Worm (Caenorhabditis elegans) whole organism, late embryonic: ENCODE measurements around the gene ZC155.4.

Experiments
- ceh-48 ChIP-seq: sonication (generic microtip); optimal IDR thresholded peaks from 2 replicates; lab custom pipeline; 2016; ENCODE audit warnings: missing genetic modification characterization, inconsistent platforms, missing compliant biosample characterization
- ceh-6 ChIP-seq: fragments of 200-800 bp; sonication (Bioruptor generic); optimal IDR thresholded peaks from 2 replicates; lab custom pipeline; 2018; ENCODE audit warnings: mild to moderate bottlenecking, missing genetic modification characterization, missing compliant biosample characterization
- elt-4 ChIP-seq: sonication (generic microtip); optimal IDR thresholded peaks from 2 replicates; lab custom pipeline; 2016; ENCODE audit warnings: missing genetic modification characterization, missing compliant biosample characterization
- nhr-232 ChIP-seq: sonication (generic microtip); optimal IDR thresholded peaks from 2 replicates; lab custom pipeline; 2016; ENCODE audit warnings: missing genetic modification characterization, missing compliant biosample characterization

DNA sequence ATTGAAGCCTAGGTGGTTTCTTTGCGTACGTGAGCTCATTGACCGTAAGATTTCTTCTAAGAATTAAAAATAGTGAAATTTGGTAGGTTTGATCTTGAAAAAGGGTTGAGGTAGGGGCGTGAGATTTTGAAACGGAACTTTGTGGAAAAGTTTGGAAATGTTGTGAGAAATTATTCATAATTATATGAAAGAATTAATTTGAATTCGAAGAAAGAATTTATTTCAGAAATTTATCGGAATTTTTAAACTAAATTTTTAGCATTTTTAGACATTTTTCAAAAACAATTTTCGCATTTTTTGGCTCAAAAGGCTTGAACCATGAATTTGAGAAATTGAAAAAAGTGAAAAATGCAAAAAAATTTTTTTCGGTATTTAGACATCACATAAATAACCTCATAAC is 1.1 kb downstream of the ZC155.4 start:
- TF ChIP-seq elt-4 (tag; lab: Kevin White, UChicago) = no peak
- TF ChIP-seq nhr-232 (tag; lab: Kevin White, UChicago) = no peak
- TF ChIP-seq ceh-6 = no peak
- no peak for TF ChIP-seq ceh-48
